Worm (Caenorhabditis elegans): ENCODE results near the gene F35A5.5.
A peak's percentile ranks its signal among the peaks of the same experiment; 100 is the strongest.

F35A5.5 gene

DNA sequence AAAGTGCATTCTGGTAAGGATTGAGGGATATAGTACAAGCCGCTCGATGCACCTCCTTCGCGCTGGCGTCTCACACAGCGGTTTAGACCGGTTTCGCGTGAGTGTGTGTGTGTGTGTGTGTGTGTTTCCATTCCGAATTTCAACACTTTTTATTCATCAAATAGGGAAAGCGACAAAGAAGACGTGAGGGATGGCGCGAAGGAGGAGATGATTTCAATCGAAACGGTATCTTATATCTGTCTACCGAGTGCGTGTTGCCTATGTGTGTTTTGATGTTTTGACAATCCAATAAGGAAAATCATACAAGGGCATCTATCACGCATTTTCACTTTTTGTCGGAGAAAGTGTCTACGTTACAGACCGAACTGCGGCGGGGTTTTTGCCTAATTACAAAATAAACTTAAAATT lies 42.2 kb upstream of the F35A5.5 start (continued):
- TF ChIP-seq aha-1 (tag; optimal IDR thresholded peaks at IDR 0.05), result no peak
- TF ChIP-seq hlh-4 (tag; optimal IDR thresholded peaks at IDR 0.05), result no peak
- TF ChIP-seq mab-9 (GFP tag; IDR thresholded peaks at IDR 0.05), result no peak
- TF ChIP-seq ceh-63 (GFP tag; optimal IDR thresholded peaks at IDR 0.05), result no peak
- no peak for TF ChIP-seq C04F5.9 (tag; optimal IDR thresholded peaks at IDR 0.05)
- TF ChIP-seq ceh-8 (GFP tag; optimal IDR thresholded peaks at IDR 0.05), result no peak
- no peak for TF ChIP-seq alr-1 (tag; optimal IDR thresholded peaks at IDR 0.05; ENCODE audit: borderline replicate concordance)
- TF ChIP-seq elt-2 (tag; optimal IDR thresholded peaks at IDR 0.05), result no peak
- peak in 5 of 6 experiments; percentile 12 to 90 (median 75) for TF ChIP-seq elt-3 (tag; optimal IDR thresholded peaks at IDR 0.05)
- TF ChIP-seq ztf-4 (tag; optimal IDR thresholded peaks at IDR 0.05), result peak; percentile 31
- no peak for TF ChIP-seq skn-1 (tag; optimal IDR thresholded peaks at IDR 0.05)
- no peak for TF ChIP-seq lir-3 (tag; optimal IDR thresholded peaks at IDR 0.05; ENCODE audit: poor library complexity)
- peak; percentile 65 for TF ChIP-seq nhr-20 (tag; optimal IDR thresholded peaks at IDR 0.05)
- no peak for TF ChIP-seq zip-4 (GFP tag; optimal IDR thresholded peaks at IDR 0.05)
- TF ChIP-seq unc-86 (tag; optimal IDR thresholded peaks at IDR 0.05), result no peak
- no peak for TF ChIP-seq zag-1 (tag; optimal IDR thresholded peaks at IDR 0.05)
- no peak for TF ChIP-seq lin-13 (GFP tag; optimal IDR thresholded peaks at IDR 0.05)
- TF ChIP-seq nhr-19 (GFP tag; conservative IDR thresholded peaks at IDR 0.05), result 0 out of 2 replicates have a peak, but pooled peaks have one; percentile 6
- TF ChIP-seq efl-3 (GFP tag; optimal IDR thresholded peaks at IDR 0.05), result no peak
- no peak for TF ChIP-seq isw-1 (GFP tag; IDR thresholded peaks at IDR 0.05)
- no peak for TF ChIP-seq nhr-76 (tag; optimal IDR thresholded peaks at IDR 0.05)
- peak; percentile 98 for TF ChIP-seq nhr-85 (tag)
- TF ChIP-seq lin-14 (GFP tag; optimal IDR thresholded peaks at IDR 0.05), result peak; percentile 89
- no peak for TF ChIP-seq ceh-90 (tag; optimal IDR thresholded peaks at IDR 0.05)
- TF ChIP-seq mep-1 (tag; optimal IDR thresholded peaks at IDR 0.05), result peak; percentile 44
- TF ChIP-seq snu-23 (GFP tag; optimal IDR thresholded peaks at IDR 0.05), result peak; percentile 69
- TF ChIP-seq efl-1 (optimal IDR thresholded peaks at IDR 0.05), result no peak
- TF ChIP-seq efl-1 (GFP tag; optimal IDR thresholded peaks at IDR 0.05 in 1 of 2), result peak in 1 of 2 experiments; percentile 85
- TF ChIP-seq rnt-1 (tag; optimal IDR thresholded peaks at IDR 0.05), result peak; percentile 15
- no peak for TF ChIP-seq egl-27 (tag; optimal IDR thresholded peaks at IDR 0.05)
- TF ChIP-seq lin-39 (tag; optimal IDR thresholded peaks at IDR 0.05), result no peak
- TF ChIP-seq ces-1 (GFP tag; optimal IDR thresholded peaks at IDR 0.05), result no peak
- TF ChIP-seq vab-15 (tag; optimal IDR thresholded peaks at IDR 0.05), result no peak
- TF ChIP-seq nhr-11 (tag; optimal IDR thresholded peaks at IDR 0.05), result no peak

ce11 chrX:3835632-3836031 lies 40.1 kb upstream of the F35A5.5 start:
- no peak for TF ChIP-seq alr-1 (tag; optimal IDR thresholded peaks at IDR 0.05; ENCODE audit: borderline replicate concordance)
- TF ChIP-seq lin-39 (tag; optimal IDR thresholded peaks at IDR 0.05), result no peak
- no peak for TF ChIP-seq Y116A8C.19 (tag; optimal IDR thresholded peaks at IDR 0.05; ENCODE audit: borderline replicate concordance)
- no peak for TF ChIP-seq lsy-2 (tag; optimal IDR thresholded peaks at IDR 0.05)
- no peak for TF ChIP-seq xbp-1 (tag; optimal IDR thresholded peaks at IDR 0.05)
- no peak for TF ChIP-seq lin-15B (tag; optimal IDR thresholded peaks at IDR 0.05)
- no peak for TF ChIP-seq pag-3 (tag; optimal IDR thresholded peaks at IDR 0.05; ENCODE audit: borderline replicate concordance, insufficient read depth)
- peak; percentile 54 for TF ChIP-seq lin-14 (GFP tag; optimal IDR thresholded peaks at IDR 0.05)
- TF ChIP-seq mep-1 (tag; optimal IDR thresholded peaks at IDR 0.05), result no peak
- no peak for TF ChIP-seq sox-4 (tag; optimal IDR thresholded peaks at IDR 0.05)
- TF ChIP-seq sup-37 (GFP tag; optimal IDR thresholded peaks at IDR 0.05), result no peak
- no peak for TF ChIP-seq aha-1 (tag; optimal IDR thresholded peaks at IDR 0.05)
- TF ChIP-seq nhr-85 (tag), result peak; percentile 71
- TF ChIP-seq efl-1 (optimal IDR thresholded peaks at IDR 0.05), result no peak
- no peak for TF ChIP-seq efl-1 (GFP tag; optimal IDR thresholded peaks at IDR 0.05 in 1 of 2)
- no peak for TF ChIP-seq sptf-1 (tag; optimal IDR thresholded peaks at IDR 0.05)
- TF ChIP-seq egl-13 (tag; optimal IDR thresholded peaks at IDR 0.05), result no peak

Data from whole organism, L1 larva.